Worm (Caenorhabditis elegans): Measurements from ENCODE around the gene rpt-3.

DNA sequence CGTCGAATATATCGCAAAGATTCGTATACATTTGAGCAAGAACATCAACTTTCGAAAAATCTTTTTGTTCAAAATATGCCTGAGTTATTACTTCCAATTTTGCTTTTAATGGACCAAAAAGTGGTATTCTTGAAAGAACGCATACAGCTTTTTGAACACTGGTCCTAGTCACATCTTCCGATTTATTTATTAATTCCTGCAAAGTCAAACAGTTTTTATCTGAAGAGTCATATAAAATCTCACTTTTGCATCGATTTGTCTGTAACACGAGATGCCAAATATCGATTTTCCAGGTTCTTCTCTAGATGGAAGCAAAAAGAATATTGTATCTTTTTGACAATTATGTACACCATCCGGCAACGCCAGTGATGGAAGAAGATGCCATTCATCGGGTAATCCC is 39.7 kb upstream of the rpt-3 start:
- no peak for TF ChIP-seq unc-39 (tag; optimal IDR thresholded peaks at IDR 0.05)
- TF ChIP-seq Y75B8A.6 (GFP tag; IDR thresholded peaks at IDR 0.05) = no peak
- no peak for TF ChIP-seq ZK337.2 (GFP tag; IDR thresholded peaks at IDR 0.05)
- TF ChIP-seq ces-1 (GFP tag; optimal IDR thresholded peaks at IDR 0.05) = no peak
- no peak for TF ChIP-seq nhr-25 (tag; optimal IDR thresholded peaks at IDR 0.05; ENCODE audit: borderline replicate concordance, insufficient read depth)
